Worm (Caenorhabditis elegans) whole organism, L1 larva: ENCODE data around the gene ttbk-7.

Source experiments
- Y116A8C.19 ChIP-seq: sonication (generic microtip); optimal IDR thresholded peaks from 2 replicates; lab custom pipeline; 2016; ENCODE audit warnings: missing compliant biosample characterization, missing genetic modification characterization, borderline replicate concordance
- aha-1 ChIP-seq: fragments of 150-350 bp; optimal IDR thresholded peaks from 2 replicates; lab custom pipeline; 2014; ENCODE audit warnings: missing biosample characterization, missing genetic modification characterization
- ceh-63 ChIP-seq: fragments of 200-800 bp; sonication (Bioruptor generic); optimal IDR thresholded peaks from 2 replicates; lab custom pipeline; 2018; ENCODE audit warnings: mild to moderate bottlenecking, missing genetic modification characterization, missing compliant biosample characterization
- ceh-82 ChIP-seq, 3 experiments: fragments of 150-350 bp in 1 of 3; sonication (generic microtip) in 2 of 3; optimal IDR thresholded peaks; 2 replicates each; lab custom pipeline; 2014 to 2017; ENCODE audit warnings: missing biosample characterization in 3 of 3, missing genetic modification characterization in 3 of 3
- ceh-88 ChIP-seq: fragments of 200-800 bp; sonication (Bioruptor generic); IDR thresholded peaks from 2 replicates; pipeline ENCODE4 v1.3.6; 2022; ENCODE audit warnings: missing genetic modification characterization, missing compliant biosample characterization
- ceh-90 ChIP-seq: sonication (generic microtip); optimal IDR thresholded peaks from 2 replicates; lab custom pipeline; 2016; ENCODE audit warnings: missing genetic modification characterization, missing compliant biosample characterization
- ces-1 ChIP-seq: fragments of 150-350 bp; optimal IDR thresholded peaks from 2 replicates; lab custom pipeline; 2014; ENCODE audit warnings: missing biosample characterization, missing genetic modification reagents, missing genetic modification characterization
- dpl-1 ChIP-seq, 3 experiments: fragments of 150-350 bp in 2 of 3; sonication (generic microtip) in 1 of 3; optimal IDR thresholded peaks; 2 replicates each; lab custom pipeline; 2014 to 2017; ENCODE audit warnings: missing biosample characterization in 3 of 3, missing genetic modification characterization in 3 of 3, missing genetic modification reagents in 3 of 3
- dsc-1 ChIP-seq: sonication (generic microtip); optimal IDR thresholded peaks from 2 replicates; lab custom pipeline; 2016; ENCODE audit warnings: mild to moderate bottlenecking, missing genetic modification characterization, missing compliant biosample characterization
- efl-1 ChIP-seq, 4 experiments: fragments of 150-350 bp; optimal IDR thresholded peaks in 3 of 4; peaks in 1 of 4; 1 replicate in 1 of 4; 2 replicates in 3 of 4; lab custom pipeline; 2014; ENCODE audit warnings: missing biosample characterization in 2 of 4, missing genetic modification characterization in 2 of 4, missing genetic modification reagents in 2 of 4
- egl-13 ChIP-seq: sonication (generic microtip); optimal IDR thresholded peaks from 2 replicates; lab custom pipeline; 2016; ENCODE audit warnings: missing genotype, missing genetic modification reagents, missing genetic modification characterization, missing compliant biosample characterization
- egl-27 ChIP-seq, 2 experiments: fragments of 150-350 bp in 1 of 2; sonication (generic microtip); optimal IDR thresholded peaks; 3 replicates each; lab custom pipeline; 2017 to 2018; ENCODE audit warnings: missing biosample characterization in 2 of 2, missing genetic modification characterization in 2 of 2, missing genetic modification reagents in 2 of 2
- elt-2 ChIP-seq: sonication (generic microtip); optimal IDR thresholded peaks from 2 replicates; lab custom pipeline; 2016; ENCODE audit warnings: missing genetic modification characterization, mild to moderate bottlenecking, inconsistent platforms, missing compliant biosample characterization, missing genetic modification reagents
- elt-3 ChIP-seq, 6 experiments: fragments of 150-350 bp in 1 of 6; sonication (generic microtip); optimal IDR thresholded peaks; 2 replicates each; lab custom pipeline; 2017 to 2018; ENCODE audit warnings: missing biosample characterization in 6 of 6, missing genetic modification characterization in 6 of 6, inconsistent platforms in 1 of 6
- fkh-10 ChIP-seq: sonication (generic microtip); optimal IDR thresholded peaks from 2 replicates; lab custom pipeline; 2017; ENCODE audit warnings: missing biosample characterization, missing genetic modification reagents, missing genetic modification characterization
- fkh-8 ChIP-seq: sonication (generic microtip); optimal IDR thresholded peaks from 2 replicates; lab custom pipeline; 2016; ENCODE audit warnings: mild to moderate bottlenecking, missing genetic modification characterization, missing compliant biosample characterization
- hlh-17 ChIP-seq: fragments of 200-800 bp; sonication (Bioruptor generic); optimal IDR thresholded peaks from 2 replicates; lab custom pipeline; 2018; ENCODE audit warnings: missing genetic modification characterization, mild to moderate bottlenecking, missing compliant biosample characterization, moderate library complexity, borderline replicate concordance
- hlh-4 ChIP-seq: sonication (generic microtip); optimal IDR thresholded peaks from 2 replicates; lab custom pipeline; 2016; ENCODE audit warnings: mild to moderate bottlenecking, missing genetic modification characterization, missing compliant biosample characterization
- lin-13 ChIP-seq: fragments of 150-350 bp; optimal IDR thresholded peaks from 2 replicates; lab custom pipeline; 2014; ENCODE audit warnings: missing biosample characterization, missing genetic modification reagents, missing genetic modification characterization
- lin-14 ChIP-seq: fragments of 200-800 bp; sonication (Bioruptor generic); optimal IDR thresholded peaks from 2 replicates; lab custom pipeline; 2018; ENCODE audit warnings: mild to moderate bottlenecking, missing genetic modification characterization, moderate library complexity, missing compliant biosample characterization
- lir-3 ChIP-seq: sonication (generic microtip); optimal IDR thresholded peaks from 2 replicates; lab custom pipeline; 2016; ENCODE audit warnings: mild to moderate bottlenecking, missing genetic modification characterization, moderate library complexity, missing compliant biosample characterization; ENCODE audit not compliant: poor library complexity
- mab-9 ChIP-seq: fragments of 200-800 bp; sonication (Bioruptor generic); IDR thresholded peaks from 2 replicates; pipeline ENCODE4 v1.3.6; 2022; ENCODE audit warnings: missing genetic modification reagents, missing genetic modification characterization, missing compliant biosample characterization
- mef-2 ChIP-seq: fragments of 150-350 bp; optimal IDR thresholded peaks from 2 replicates; lab custom pipeline; 2014; ENCODE audit warnings: missing biosample characterization, missing genetic modification characterization
- nhr-20 ChIP-seq: sonication (generic microtip); optimal IDR thresholded peaks from 2 replicates; lab custom pipeline; 2016; ENCODE audit warnings: mild to moderate bottlenecking, missing genetic modification characterization, missing compliant biosample characterization
- nhr-237 ChIP-seq: fragments of 150-350 bp; optimal IDR thresholded peaks from 2 replicates; lab custom pipeline; 2014; ENCODE audit warnings: missing biosample characterization, missing genetic modification characterization
- nhr-47 ChIP-seq: sonication (generic microtip); optimal IDR thresholded peaks from 2 replicates; lab custom pipeline; 2016; ENCODE audit warnings: mild to moderate bottlenecking, missing genetic modification characterization, moderate library complexity, missing compliant biosample characterization
- nhr-71 ChIP-seq: sonication (generic microtip); optimal IDR thresholded peaks from 2 replicates; lab custom pipeline; 2016; ENCODE audit warnings: mild to moderate bottlenecking, missing genetic modification characterization, moderate library complexity, missing compliant biosample characterization
- nhr-76 ChIP-seq: sonication (generic microtip); optimal IDR thresholded peaks from 2 replicates; lab custom pipeline; 2017; ENCODE audit warnings: missing biosample characterization, missing genetic modification characterization
- nhr-90 ChIP-seq: sonication (generic microtip); optimal IDR thresholded peaks from 2 replicates; lab custom pipeline; 2016; ENCODE audit warnings: mild to moderate bottlenecking, missing genetic modification characterization, missing compliant biosample characterization; ENCODE audit not compliant: poor library complexity
- pag-3 ChIP-seq: sonication (generic microtip); optimal IDR thresholded peaks from 2 replicates; lab custom pipeline; 2017; ENCODE audit warnings: missing genetic modification characterization, mild to moderate bottlenecking, missing compliant biosample characterization, antibody characterized with exemption, borderline replicate concordance; ENCODE audit not compliant: insufficient read depth
- pax-3 ChIP-seq: fragments of 200-800 bp; sonication (Bioruptor generic); optimal IDR thresholded peaks from 2 replicates; lab custom pipeline; 2018; ENCODE audit warnings: mild to moderate bottlenecking, missing genetic modification characterization, moderate library complexity, missing compliant biosample characterization
- rnt-1 ChIP-seq: sonication (generic microtip); optimal IDR thresholded peaks from 2 replicates; lab custom pipeline; 2016; ENCODE audit warnings: mild to moderate bottlenecking, missing genetic modification characterization, moderate library complexity, missing compliant biosample characterization
- snu-23 ChIP-seq: sonication (generic microtip); optimal IDR thresholded peaks from 2 replicates; lab custom pipeline; 2016; ENCODE audit warnings: missing genetic modification characterization, missing compliant biosample characterization
- sptf-1 ChIP-seq: fragments of 150-350 bp; optimal IDR thresholded peaks from 2 replicates; lab custom pipeline; 2014; ENCODE audit warnings: missing biosample characterization, missing genetic modification characterization
- swsn-7 ChIP-seq: sonication (generic microtip); optimal IDR thresholded peaks from 2 replicates; lab custom pipeline; 2016; ENCODE audit warnings: missing genetic modification characterization, missing compliant biosample characterization
- tlp-1 ChIP-seq: fragments of 150-350 bp; optimal IDR thresholded peaks from 2 replicates; lab custom pipeline; 2014; ENCODE audit warnings: missing biosample characterization, missing genetic modification characterization
- unc-130 ChIP-seq: fragments of 150-350 bp; optimal IDR thresholded peaks from 2 replicates; lab custom pipeline; 2017; ENCODE audit warnings: missing biosample characterization, missing genetic modification characterization, inconsistent platforms
- unc-86 ChIP-seq: sonication (generic microtip); optimal IDR thresholded peaks from 2 replicates; lab custom pipeline; 2016; ENCODE audit warnings: missing genetic modification characterization, missing compliant biosample characterization
- unc-98 ChIP-seq: fragments of 200-800 bp; sonication (Bioruptor generic); IDR thresholded peaks from 2 replicates; pipeline ENCODE4 v1.3.6; 2022; ENCODE audit warnings: missing genetic modification characterization, missing compliant biosample characterization
- zag-1 ChIP-seq: fragments of 150-350 bp; optimal IDR thresholded peaks from 2 replicates; lab custom pipeline; 2014; ENCODE audit warnings: missing biosample characterization, missing genetic modification characterization

Gene ttbk-7

ce11 chrV:12898583-12899232 is 3.0 kb upstream of the ttbk-7 start:
- no peak for TF ChIP-seq egl-27 (tag; optimal IDR thresholded peaks at IDR 0.05; lab: Kevin White, UChicago)
- TF ChIP-seq unc-98: no peak
- TF ChIP-seq dsc-1 (tag; lab: Kevin White, UChicago): peak; percentile 33
- no peak for TF ChIP-seq zag-1 (tag; lab: Kevin White, UChicago)
- TF ChIP-seq dpl-1 (GFP tag; optimal IDR thresholded peaks at IDR 0.05; lab: Kevin White, UChicago): no peak
- TF ChIP-seq ceh-63 (GFP tag; lab: Kevin White, UChicago): peak; percentile 13
- TF ChIP-seq sptf-1 (tag; lab: Kevin White, UChicago): no peak
- no peak for TF ChIP-seq mef-2 (tag; lab: Kevin White, UChicago)
- peak; percentile 32 for TF ChIP-seq pax-3
- TF ChIP-seq lin-14 (GFP tag; lab: Kevin White, UChicago): peak; percentile 41
- TF ChIP-seq hlh-17 (GFP tag; lab: Kevin White, UChicago): no peak
- TF ChIP-seq egl-13 (tag; lab: Kevin White, UChicago): peak; percentile 8
- peak in 1 of 3 experiments; percentile 12 for TF ChIP-seq ceh-82 (tag; optimal IDR thresholded peaks at IDR 0.05; lab: Kevin White, UChicago)
- no peak for TF ChIP-seq efl-1 (optimal IDR thresholded peaks at IDR 0.05; lab: Kevin White, UChicago)
- peak in 1 of 2 experiments; percentile 60 for TF ChIP-seq efl-1 (GFP tag; optimal IDR thresholded peaks at IDR 0.05 in 1 of 2; lab: Kevin White, UChicago)

- no peak for TF ChIP-seq snu-23
- no peak for TF ChIP-seq tlp-1 (tag; lab: Kevin White, UChicago)
- no peak for TF ChIP-seq elt-3 (tag; optimal IDR thresholded peaks at IDR 0.05; lab: Kevin White, UChicago)
- TF ChIP-seq hlh-4 (tag; lab: Kevin White, UChicago): no peak
- no peak for TF ChIP-seq fkh-10 (GFP tag; lab: Kevin White, UChicago)
- no peak for TF ChIP-seq fkh-8
- no peak for TF ChIP-seq Y116A8C.19 (tag; lab: Kevin White, UChicago)
- no peak for TF ChIP-seq ceh-88
- TF ChIP-seq nhr-20 (tag; lab: Kevin White, UChicago): no peak
- TF ChIP-seq efl-1 (optimal IDR thresholded peaks at IDR 0.05; lab: Kevin White, UChicago): no peak
- no peak for TF ChIP-seq efl-1 (GFP tag; optimal IDR thresholded peaks at IDR 0.05 in 1 of 2; lab: Kevin White, UChicago)
- no peak for TF ChIP-seq nhr-47 (tag; lab: Kevin White, UChicago)
- TF ChIP-seq ces-1 (GFP tag; lab: Kevin White, UChicago): no peak
- no peak for TF ChIP-seq aha-1
These were observed 1.7 kb upstream of the ttbk-7 start for ce11 chrV:12897338-12897737.

DNA sequence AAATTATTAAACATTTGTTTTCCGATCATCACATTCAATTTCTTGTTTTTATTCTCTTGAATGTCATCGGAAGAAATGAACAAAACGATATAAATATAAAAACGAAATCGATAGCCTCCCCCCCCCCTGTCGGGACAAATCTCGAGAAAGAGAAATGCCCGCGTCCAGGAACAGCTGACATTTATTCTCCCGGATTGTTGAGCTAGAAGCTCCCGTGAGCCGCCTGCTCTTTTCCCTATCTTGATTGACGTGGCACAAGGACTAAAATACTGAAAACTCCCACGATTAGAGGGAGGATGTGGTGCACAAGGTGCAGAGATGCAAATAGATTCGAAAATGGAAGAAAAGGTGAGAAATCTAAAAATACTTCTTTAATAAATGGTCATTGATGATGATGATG is 1.2 kb upstream of the ttbk-7 start:
- TF ChIP-seq dsc-1 (tag; lab: Kevin White, UChicago) (peak; percentile 20), unc-86 (tag; lab: Kevin White, UChicago) (no peak), lin-13 (no peak), nhr-71 (peak; percentile 24), lin-14 (GFP tag; lab: Kevin White, UChicago) (peak; percentile 9), unc-130 (tag; lab: Kevin White, UChicago) (no peak), rnt-1 (tag; lab: Kevin White, UChicago) (peak; percentile 55)

DNA sequence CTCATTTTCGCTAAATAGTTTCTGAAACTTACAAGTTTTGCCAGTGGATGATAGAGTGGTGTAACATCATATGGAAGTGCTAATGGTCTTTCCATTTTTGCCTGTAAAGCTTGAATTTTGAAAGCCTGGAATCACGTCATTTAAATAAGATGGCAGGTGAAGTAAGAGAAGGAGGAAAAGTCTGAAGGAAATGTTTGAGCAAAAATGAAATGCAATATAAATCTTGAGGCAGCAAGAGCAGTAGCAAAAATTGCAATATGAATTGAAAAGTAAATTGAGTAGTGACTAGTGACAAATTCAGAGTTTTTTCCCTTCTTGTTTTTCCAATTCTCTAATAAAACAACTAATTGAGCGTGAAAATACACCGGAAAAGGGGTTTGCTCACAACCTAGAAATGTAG is 9.8 kb downstream of the ttbk-7 start, which contains the start of gene glb-24:
TSS of gene glb-24 (minus strand) at position 101 of the 400 bp plus-strand sequence.
- TF ChIP-seq nhr-47 (tag; lab: Kevin White, UChicago) (no peak), fkh-8 (no peak), nhr-90 (no peak), elt-2 (tag; lab: Kevin White, UChicago) (no peak), swsn-7 (tag; lab: Kevin White, UChicago) (no peak), ceh-88 (no peak), nhr-237 (tag; lab: Kevin White, UChicago) (no peak), pag-3 (tag; lab: Kevin White, UChicago) (no peak), mab-9 (GFP tag; lab: Robert Waterston, UW) (no peak), ceh-90 (no peak), nhr-76 (no peak), lir-3 (tag; lab: Kevin White, UChicago) (no peak)
